Fruit fly (Drosophila melanogaster): ENCODE data around the gene CG4239.

The CG4239 gene

dm6 chrX:16358670-16359320 is 26.3 kb upstream of the CG4239 start, which contains the start of the genes U2af50 and PIG-Q (continued):
- TF ChIP-seq mld (GFP tag; IDR thresholded peaks at IDR 0.05; ENCODE audit: partially characterized antibody) (no peak), sens (GFP tag) (peak; percentile 96), Rfx (GFP tag; IDR thresholded peaks at IDR 0.05) (peak; percentile 93), CG1647 (GFP tag; optimal IDR thresholded peaks at IDR 0.05) (peak; percentile 43), Opbp (GFP tag; IDR thresholded peaks at IDR 0.05; ENCODE audit: partially characterized antibody) (0 out of 3 replicates have a peak, but pooled peaks have one; percentile 34), nau (GFP tag; optimal IDR thresholded peaks at IDR 0.05) (no peak), dysf (GFP tag; IDR thresholded peaks at IDR 0.05) (peak; percentile 93; the same call in 1 of the 3 replicates), CG11093 (GFP tag; IDR thresholded peaks at IDR 0.05) (no peak; the same call in 2 of the 3 replicates), z (GFP tag; IDR thresholded peaks at IDR 0.05) (no peak)

dm6 chrX:16361306-16361705 is 23.8 kb upstream of the CG4239 start, which contains the start of gene nonA:
nonA (plus strand) TSS chrX:16361569.
- TF ChIP-seq CG4617 (GFP tag; optimal IDR thresholded peaks at IDR 0.05; ENCODE audit: borderline replicate concordance) (peak; percentile 51), ssp (GFP tag; IDR thresholded peaks at IDR 0.05) (peak; percentile 88), CG1603 (tag; optimal IDR thresholded peaks at IDR 0.05) (peak; percentile 99), CG17829 (tag; optimal IDR thresholded peaks at IDR 0.05) (peak; percentile 10), HLH4C (GFP tag; IDR thresholded peaks at IDR 0.05; ENCODE audit: partially characterized antibody) (peak; percentile 53; the same call in 2 of the 3 replicates), pzg (GFP tag; optimal IDR thresholded peaks at IDR 0.05) (peak; percentile 44), bowl (GFP tag; IDR thresholded peaks at IDR 0.05) (no peak), CG2875 (GFP tag; optimal IDR thresholded peaks at IDR 0.05) (no peak), row (GFP tag; IDR thresholded peaks at IDR 0.05) (peak; percentile 60; the same call in 1 of the 3 replicates), pfk (GFP tag; optimal IDR thresholded peaks at IDR 0.05) (peak; percentile 96), CG14710 (tag; optimal IDR thresholded peaks at IDR 0.05) (peak; percentile 60), CG2116 (GFP tag; optimal IDR thresholded peaks at IDR 0.05) (peak; percentile 91), trem (tag; optimal IDR thresholded peaks at IDR 0.05) (peak; percentile 22), sim (GFP tag; IDR thresholded peaks at IDR 0.05) (no peak), CG1024 (GFP tag; IDR thresholded peaks at IDR 0.05) (peak; percentile 83), CG11723 (GFP tag; optimal IDR thresholded peaks at IDR 0.05) (peak; percentile 14), CG4730 (GFP tag; IDR thresholded peaks at IDR 0.05) (no peak), CG9437 (GFP tag; optimal IDR thresholded peaks at IDR 0.05) (peak; percentile 42), CG8924 (tag; optimal IDR thresholded peaks at IDR 0.05) (peak; percentile 22), Opbp (GFP tag; IDR thresholded peaks at IDR 0.05; ENCODE audit: partially characterized antibody) (0 out of 3 replicates have a peak, but pooled peaks have one; percentile 9), CG14667 (GFP tag; IDR thresholded peaks at IDR 0.05) (peak; percentile 58; the same call in 1 of the 2 replicates), CG30020 (tag; optimal IDR thresholded peaks at IDR 0.05) (peak; percentile 99), BEAF-32 (GFP tag; optimal IDR thresholded peaks at IDR 0.05) (peak; percentile 54), scrt (GFP tag; optimal IDR thresholded peaks at IDR 0.05) (peak; percentile 12), Scr (GFP tag; IDR thresholded peaks at IDR 0.05; ENCODE audit: partially characterized antibody) (peak; percentile 46), nom (GFP tag; optimal IDR thresholded peaks at IDR 0.05) (peak; percentile 46), CG12659 (GFP tag; optimal IDR thresholded peaks at IDR 0.05) (peak; percentile 48), Pdp1 (GFP tag; optimal IDR thresholded peaks at IDR 0.05) (peak in 1 of 2 experiments; percentile 32), gsb-n (tag; optimal IDR thresholded peaks at IDR 0.05) (no peak), CG9215 (GFP tag; IDR thresholded peaks at IDR 0.05) (no peak), stwl (tag; optimal IDR thresholded peaks at IDR 0.05) (peak; percentile 9), CG8478 (optimal IDR thresholded peaks at IDR 0.05) (no peak), pum (GFP tag; optimal IDR thresholded peaks at IDR 0.05) (no peak), CG10267 (tag; optimal IDR thresholded peaks at IDR 0.05) (peak; percentile 13), MESR4 (GFP tag; optimal IDR thresholded peaks at IDR 0.05) (peak; percentile 58), Sry-δ (GFP tag; optimal IDR thresholded peaks at IDR 0.05) (peak; percentile 51), CG13287 (GFP tag; IDR thresholded peaks at IDR 0.05; ENCODE audit: partially characterized antibody) (0 out of 2 replicates have a peak, but pooled peaks have one; percentile 17), CG10431 (GFP tag; optimal IDR thresholded peaks at IDR 0.05) (peak; percentile 12), Six4 (GFP tag; optimal IDR thresholded peaks at IDR 0.05) (no peak)

Data from whole organism, embryonic.